In the genomic region with DNA sequence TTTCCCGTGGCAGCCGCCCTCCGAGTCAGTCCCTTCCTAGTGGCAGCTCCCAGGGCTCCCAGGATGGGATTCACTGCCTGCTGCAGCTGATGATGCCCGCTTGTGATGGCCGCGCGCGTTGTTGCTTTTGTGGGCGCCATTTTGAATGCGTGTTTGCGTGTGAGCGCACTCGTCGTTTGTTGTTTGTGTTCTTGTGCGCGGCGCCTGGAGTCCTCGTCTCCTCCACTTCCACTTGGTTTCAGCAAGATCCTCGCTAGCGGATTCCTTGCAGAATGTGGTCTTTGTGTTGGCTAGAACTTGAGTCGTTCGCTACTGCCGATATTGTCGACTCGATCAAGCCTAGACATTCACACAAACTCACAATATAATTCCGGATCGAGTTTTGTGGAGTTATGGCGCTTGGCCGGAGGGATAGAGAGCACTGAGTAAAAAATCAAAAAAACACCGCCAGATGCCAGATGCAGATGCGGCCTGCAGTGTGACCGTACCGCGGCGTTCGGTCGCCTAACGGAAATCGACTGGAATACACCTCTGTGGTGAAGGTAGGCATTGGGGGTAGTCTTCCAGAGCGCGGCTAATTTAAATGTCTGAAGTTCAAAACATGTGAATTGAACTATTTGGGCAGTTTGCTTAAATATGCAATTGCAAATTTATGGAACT, we compare ENCODE assay signal across 1 fruit fly cellular context.
TF ChIP-seq lines count a peak whose summit lies in the region.

A gene (minus strand): TSS at position 428 of the 660 bp plus-strand sequence.

TF ChIP-seq in whole organism, embryonic, 481 proteins besides CTCF, POLR2A, EP300 and RAD21 (continued from another document and continues in another):
- no peak for TF ChIP-seq hb (GFP tag; IDR thresholded peaks at IDR 0.05; lab: Robert Waterston, UW; ENCODE audit: partially characterized antibody)
- TF ChIP-seq CG13424 (tag; optimal IDR thresholded peaks at IDR 0.05; lab: Kevin White, UChicago), result no peak
- TF ChIP-seq Sry-δ (GFP tag; optimal IDR thresholded peaks at IDR 0.05; lab: Kevin White, UChicago), result peak; percentile 58
- TF ChIP-seq CG12236 (GFP tag; optimal IDR thresholded peaks at IDR 0.05; lab: Kevin White, UChicago), result no peak
- TF ChIP-seq Max (GFP tag; optimal IDR thresholded peaks at IDR 0.05; lab: Kevin White, UChicago), result no peak
- no peak for TF ChIP-seq Gsc (GFP tag; IDR thresholded peaks at IDR 0.05; lab: Robert Waterston, UW)
- no peak for TF ChIP-seq lab (GFP tag; optimal IDR thresholded peaks at IDR 0.05; lab: Kevin White, UChicago)
- no peak for TF ChIP-seq seq (GFP tag; IDR thresholded peaks at IDR 0.05; lab: Robert Waterston, UW)
- no peak for TF ChIP-seq Blimp-1 (GFP tag; optimal IDR thresholded peaks at IDR 0.05; lab: Kevin White, UChicago)
- TF ChIP-seq Dip2 (GFP tag; IDR thresholded peaks at IDR 0.05; lab: Robert Waterston, UW), result no peak
- no peak for TF ChIP-seq HHEX (GFP tag; optimal IDR thresholded peaks at IDR 0.05; lab: Kevin White, UChicago)
- no peak for TF ChIP-seq CG4730 (GFP tag; IDR thresholded peaks at IDR 0.05; lab: Robert Waterston, UW)
- TF ChIP-seq CG15011 (GFP tag; optimal IDR thresholded peaks at IDR 0.05; lab: Kevin White, UChicago), result no peak
- no peak for TF ChIP-seq eyg (GFP tag; optimal IDR thresholded peaks at IDR 0.05; lab: Kevin White, UChicago)
- no peak for TF ChIP-seq Chrac-16 (GFP tag; optimal IDR thresholded peaks at IDR 0.05; lab: Kevin White, UChicago)
- no peak for TF ChIP-seq trh (GFP tag; optimal IDR thresholded peaks at IDR 0.05; lab: Kevin White, UChicago)
- TF ChIP-seq CG13123 (GFP tag; optimal IDR thresholded peaks at IDR 0.05; lab: Kevin White, UChicago), result no peak
- TF ChIP-seq Fer3 (tag; optimal IDR thresholded peaks at IDR 0.05; lab: Kevin White, UChicago), result no peak
- no peak for TF ChIP-seq CG17359 (tag; optimal IDR thresholded peaks at IDR 0.05; lab: Kevin White, UChicago)
- no peak for TF ChIP-seq CG18476 (GFP tag; optimal IDR thresholded peaks at IDR 0.05; lab: Kevin White, UChicago)
- no peak for TF ChIP-seq CG6175 (GFP tag; IDR thresholded peaks at IDR 0.05; lab: Robert Waterston, UW)
- TF ChIP-seq emc (GFP tag; optimal IDR thresholded peaks at IDR 0.05; lab: Kevin White, UChicago), result no peak
- TF ChIP-seq gcm (GFP tag; optimal IDR thresholded peaks at IDR 0.05; lab: Kevin White, UChicago), result no peak
- TF ChIP-seq CG7271 (tag; optimal IDR thresholded peaks at IDR 0.05; lab: Kevin White, UChicago), result no peak
- TF ChIP-seq her (GFP tag; optimal IDR thresholded peaks at IDR 0.05; lab: Kevin White, UChicago), result peak; percentile 48
- TF ChIP-seq cwo (GFP tag; optimal IDR thresholded peaks at IDR 0.05; lab: Kevin White, UChicago), result no peak
- TF ChIP-seq sima (GFP tag; optimal IDR thresholded peaks at IDR 0.05; lab: Kevin White, UChicago), result no peak
- TF ChIP-seq CG10565 (GFP tag; optimal IDR thresholded peaks at IDR 0.05; lab: Kevin White, UChicago), result no peak
- no peak for TF ChIP-seq Fer1 (GFP tag; optimal IDR thresholded peaks at IDR 0.05; lab: Kevin White, UChicago)
- TF ChIP-seq Hr51 (GFP tag; optimal IDR thresholded peaks at IDR 0.05; lab: Kevin White, UChicago), result no peak
- TF ChIP-seq CG4854 (GFP tag; optimal IDR thresholded peaks at IDR 0.05; lab: Kevin White, UChicago), result peak; percentile 7
- no peak for TF ChIP-seq CG11398 (GFP tag; optimal IDR thresholded peaks at IDR 0.05; lab: Kevin White, UChicago)
- peak; percentile 94 for TF ChIP-seq pzg (GFP tag; optimal IDR thresholded peaks at IDR 0.05; lab: Kevin White, UChicago)
- TF ChIP-seq CG17385 (GFP tag; optimal IDR thresholded peaks at IDR 0.05; lab: Kevin White, UChicago), result peak; percentile 34
- TF ChIP-seq chif (GFP tag; optimal IDR thresholded peaks at IDR 0.05; lab: Kevin White, UChicago), result peak in 1 of 2 experiments; percentile 25
- TF ChIP-seq ap (GFP tag; IDR thresholded peaks at IDR 0.05; lab: Robert Waterston, UW), result no peak
- TF ChIP-seq CG16813 (GFP tag; IDR thresholded peaks at IDR 0.05; lab: Robert Waterston, UW; ENCODE audit: partially characterized antibody), result no peak
- TF ChIP-seq CG12155 (GFP tag; optimal IDR thresholded peaks at IDR 0.05; lab: Kevin White, UChicago), result peak; percentile 6
- TF ChIP-seq Nf-YC (tag; optimal IDR thresholded peaks at IDR 0.05; lab: Kevin White, UChicago), result no peak
- TF ChIP-seq pan (optimal IDR thresholded peaks at IDR 0.05; lab: Kevin White, UChicago), result no peak
- TF ChIP-seq pan (GFP tag; optimal IDR thresholded peaks at IDR 0.05 in 1 of 2, IDR thresholded peaks at IDR 0.05 in 1 of 2), result peak in 1 of 2 experiments; percentile 38
- peak; percentile 31 for TF ChIP-seq CG12391 (tag; optimal IDR thresholded peaks at IDR 0.05; lab: Kevin White, UChicago)
- peak; percentile 42 for TF ChIP-seq CG3847 (GFP tag; IDR thresholded peaks at IDR 0.05; lab: Robert Waterston, UW)
- no peak for TF ChIP-seq corto (GFP tag; optimal IDR thresholded peaks at IDR 0.05; lab: Kevin White, UChicago)
- peak; percentile 44; the same call in 1 of the 2 replicates for TF ChIP-seq chm (GFP tag; IDR thresholded peaks at IDR 0.05; lab: Robert Waterston, UW)
- no peak for TF ChIP-seq tap (tag; optimal IDR thresholded peaks at IDR 0.05; lab: Kevin White, UChicago)
- no peak for TF ChIP-seq HLH4C (GFP tag; IDR thresholded peaks at IDR 0.05; lab: Robert Waterston, UW; ENCODE audit: partially characterized antibody)
- peak; percentile 99 for TF ChIP-seq Dp (GFP tag; optimal IDR thresholded peaks at IDR 0.05; lab: Kevin White, UChicago)
- no peak for TF ChIP-seq Ssrp (tag; optimal IDR thresholded peaks at IDR 0.05; lab: Kevin White, UChicago)
- peak; percentile 26 for TF ChIP-seq Jarid2 (GFP tag; optimal IDR thresholded peaks at IDR 0.05; lab: Kevin White, UChicago)
- no peak for TF ChIP-seq ATbp (GFP tag; optimal IDR thresholded peaks at IDR 0.05; lab: Kevin White, UChicago)
- TF ChIP-seq ftz-f1 (GFP tag; optimal IDR thresholded peaks at IDR 0.05; lab: Kevin White, UChicago), result no peak
- no peak for TF ChIP-seq slou (GFP tag; optimal IDR thresholded peaks at IDR 0.05; lab: Kevin White, UChicago)
- TF ChIP-seq Awh (GFP tag; IDR thresholded peaks at IDR 0.05; lab: Robert Waterston, UW), result no peak
- no peak for TF ChIP-seq tgo (GFP tag; IDR thresholded peaks at IDR 0.05; lab: Robert Waterston, UW)
- TF ChIP-seq Nf-YB (GFP tag; optimal IDR thresholded peaks at IDR 0.05; lab: Kevin White, UChicago), result no peak
- TF ChIP-seq Sox102F (GFP tag; optimal IDR thresholded peaks at IDR 0.05; lab: Kevin White, UChicago), result no peak
- peak; percentile 88 for TF ChIP-seq Med (GFP tag; lab: Kevin White, UChicago)
- no peak for TF ChIP-seq z (GFP tag; IDR thresholded peaks at IDR 0.05; lab: Robert Waterston, UW)
- TF ChIP-seq Fer2 (tag; optimal IDR thresholded peaks at IDR 0.05; lab: Kevin White, UChicago), result no peak
- no peak for TF ChIP-seq Xrp1 (GFP tag; IDR thresholded peaks at IDR 0.05; lab: Robert Waterston, UW)
- no peak for TF ChIP-seq CG6654 (GFP tag; optimal IDR thresholded peaks at IDR 0.05; lab: Kevin White, UChicago)
- peak; percentile 19; the same call in 1 of the 2 replicates for TF ChIP-seq sob (GFP tag; IDR thresholded peaks at IDR 0.05; lab: Robert Waterston, UW)
- TF ChIP-seq Sox100B (GFP tag; optimal IDR thresholded peaks at IDR 0.05; lab: Kevin White, UChicago), result no peak
- TF ChIP-seq CG4328 (GFP tag; optimal IDR thresholded peaks at IDR 0.05; lab: Kevin White, UChicago), result peak; percentile 50
- no peak for TF ChIP-seq CG11093 (GFP tag; IDR thresholded peaks at IDR 0.05; lab: Robert Waterston, UW)
- no peak for TF ChIP-seq bowl (GFP tag; IDR thresholded peaks at IDR 0.05; lab: Robert Waterston, UW)
- no peak for TF ChIP-seq CG13894 (tag; optimal IDR thresholded peaks at IDR 0.05; lab: Kevin White, UChicago)
- no peak for TF ChIP-seq gcm2 (GFP tag; optimal IDR thresholded peaks at IDR 0.05; lab: Kevin White, UChicago)
- peak; percentile 30 for TF ChIP-seq Spps (tag; optimal IDR thresholded peaks at IDR 0.05; lab: Kevin White, UChicago)
- TF ChIP-seq bigmax (GFP tag; optimal IDR thresholded peaks at IDR 0.05; lab: Kevin White, UChicago), result no peak
- no peak for TF ChIP-seq ham (GFP tag; IDR thresholded peaks at IDR 0.05; lab: Robert Waterston, UW)
- no peak for TF ChIP-seq GATAe (GFP tag; conservative IDR thresholded peaks at IDR 0.05; lab: Robert Waterston, UW)
- TF ChIP-seq mld (GFP tag; IDR thresholded peaks at IDR 0.05; lab: Robert Waterston, UW; ENCODE audit: partially characterized antibody), result no peak
- TF ChIP-seq eve (GFP tag; optimal IDR thresholded peaks at IDR 0.05; lab: Kevin White, UChicago), result no peak
- no peak for TF ChIP-seq toy (GFP tag; IDR thresholded peaks at IDR 0.05; lab: Robert Waterston, UW)
- peak; percentile 20; the same call in 1 of the 2 replicates for TF ChIP-seq ttk (GFP tag; IDR thresholded peaks at IDR 0.05; lab: Robert Waterston, UW)
- no peak for TF ChIP-seq en (GFP tag; optimal IDR thresholded peaks at IDR 0.05; lab: Kevin White, UChicago)
- TF ChIP-seq danr (GFP tag; IDR thresholded peaks at IDR 0.05; lab: Robert Waterston, UW), result no peak
- TF ChIP-seq dmrt99B (tag; optimal IDR thresholded peaks at IDR 0.05; lab: Kevin White, UChicago), result no peak
- no peak for TF ChIP-seq CG9932 (GFP tag; IDR thresholded peaks at IDR 0.05; lab: Robert Waterston, UW)
- TF ChIP-seq stwl (tag; optimal IDR thresholded peaks at IDR 0.05; lab: Kevin White, UChicago), result peak; percentile 65
- no peak for TF ChIP-seq odd (GFP tag; optimal IDR thresholded peaks at IDR 0.05; lab: Kevin White, UChicago)
- TF ChIP-seq CG32767 (GFP tag; IDR thresholded peaks at IDR 0.05; lab: Robert Waterston, UW), result no peak
- no peak for TF ChIP-seq dati (GFP tag; IDR thresholded peaks at IDR 0.05; lab: Robert Waterston, UW)
- peak; percentile 64 for TF ChIP-seq MESR4 (GFP tag; optimal IDR thresholded peaks at IDR 0.05; lab: Kevin White, UChicago)
- no peak for TF ChIP-seq wor (GFP tag; IDR thresholded peaks at IDR 0.05; lab: Robert Waterston, UW)
- no peak for TF ChIP-seq pho (GFP tag; optimal IDR thresholded peaks at IDR 0.05; lab: Kevin White, UChicago)
- TF ChIP-seq jumu (GFP tag; optimal IDR thresholded peaks at IDR 0.05; lab: Kevin White, UChicago), result no peak
- TF ChIP-seq rib (GFP tag; IDR thresholded peaks at IDR 0.05; lab: Robert Waterston, UW), result no peak
- TF ChIP-seq CG10543 (GFP tag; optimal IDR thresholded peaks at IDR 0.05; lab: Kevin White, UChicago), result no peak
- no peak for TF ChIP-seq btn (GFP tag; optimal IDR thresholded peaks at IDR 0.05; lab: Kevin White, UChicago)
- no peak for TF ChIP-seq p53 (GFP tag; optimal IDR thresholded peaks at IDR 0.05; lab: Kevin White, UChicago)
- TF ChIP-seq sens-2 (GFP tag; IDR thresholded peaks at IDR 0.05; lab: Robert Waterston, UW), result no peak
- TF ChIP-seq CG3163 (GFP tag; optimal IDR thresholded peaks at IDR 0.05; lab: Kevin White, UChicago), result no peak
- TF ChIP-seq Mad (GFP tag; optimal IDR thresholded peaks at IDR 0.05; lab: Kevin White, UChicago), result no peak
- peak; percentile 78 for TF ChIP-seq HLHmδ (GFP tag; optimal IDR thresholded peaks at IDR 0.05; lab: Kevin White, UChicago)
- TF ChIP-seq lbe (GFP tag; optimal IDR thresholded peaks at IDR 0.05; lab: Kevin White, UChicago), result no peak
- TF ChIP-seq CG9727 (GFP tag; optimal IDR thresholded peaks at IDR 0.05; lab: Kevin White, UChicago), result peak; percentile 23
- TF ChIP-seq sc (optimal IDR thresholded peaks at IDR 0.05; lab: Kevin White, UChicago), result no peak
- no peak for TF ChIP-seq sc (GFP tag; optimal IDR thresholded peaks at IDR 0.05; lab: Kevin White, UChicago)
- TF ChIP-seq inv (GFP tag; IDR thresholded peaks at IDR 0.05; lab: Robert Waterston, UW; ENCODE audit: partially characterized antibody), result no peak
- TF ChIP-seq Trl (optimal IDR thresholded peaks at IDR 0.05; lab: Kevin White, UChicago), result no peak
- TF ChIP-seq Trl (GFP tag; optimal IDR thresholded peaks at IDR 0.05; lab: Kevin White, UChicago), result no peak
- no peak for TF ChIP-seq fru (optimal IDR thresholded peaks at IDR 0.05; lab: Kevin White, UChicago)
- no peak for TF ChIP-seq CG18011 (GFP tag; optimal IDR thresholded peaks at IDR 0.05; lab: Kevin White, UChicago)
- TF ChIP-seq CG17568 (GFP tag; optimal IDR thresholded peaks at IDR 0.05; lab: Kevin White, UChicago), result no peak
- peak; percentile 3 for TF ChIP-seq CG11723 (GFP tag; optimal IDR thresholded peaks at IDR 0.05; lab: Kevin White, UChicago)
- TF ChIP-seq vfl (GFP tag; optimal IDR thresholded peaks at IDR 0.05; lab: Kevin White, UChicago), result no peak
- peak; percentile 98 for TF ChIP-seq CG9797 (GFP tag; optimal IDR thresholded peaks at IDR 0.05; lab: Kevin White, UChicago)
- no peak for TF ChIP-seq CG13775 (GFP tag; optimal IDR thresholded peaks at IDR 0.05; lab: Kevin White, UChicago)
- TF ChIP-seq gro (GFP tag; optimal IDR thresholded peaks at IDR 0.05; lab: Kevin White, UChicago), result no peak
- TF ChIP-seq Adf1 (GFP tag; IDR thresholded peaks at IDR 0.05; lab: Robert Waterston, UW), result no peak
- no peak for TF ChIP-seq CG7786 (GFP tag; optimal IDR thresholded peaks at IDR 0.05; lab: Kevin White, UChicago)
- no peak for TF ChIP-seq Pdp1 (GFP tag; optimal IDR thresholded peaks at IDR 0.05; lab: Kevin White, UChicago)
- no peak for TF ChIP-seq CG8089 (GFP tag; optimal IDR thresholded peaks at IDR 0.05; lab: Kevin White, UChicago)
- TF ChIP-seq CG10366 (GFP tag; IDR thresholded peaks at IDR 0.05; lab: Robert Waterston, UW), result no peak
- TF ChIP-seq Sry-β (GFP tag; optimal IDR thresholded peaks at IDR 0.05; lab: Kevin White, UChicago), result no peak
- no peak for TF ChIP-seq salm (tag; optimal IDR thresholded peaks at IDR 0.05; lab: Kevin White, UChicago)
- no peak for TF ChIP-seq CG9215 (GFP tag; IDR thresholded peaks at IDR 0.05; lab: Robert Waterston, UW)
- TF ChIP-seq gem (tag; optimal IDR thresholded peaks at IDR 0.05; lab: Kevin White, UChicago), result no peak
- peak; percentile 58 for TF ChIP-seq YL-1 (GFP tag; optimal IDR thresholded peaks at IDR 0.05; lab: Kevin White, UChicago)
- TF ChIP-seq CG7372 (GFP tag; IDR thresholded peaks at IDR 0.05; lab: Robert Waterston, UW), result no peak
- TF ChIP-seq usp (GFP tag; optimal IDR thresholded peaks at IDR 0.05; lab: Kevin White, UChicago), result no peak
- TF ChIP-seq Ada2b (GFP tag; IDR thresholded peaks at IDR 0.05; lab: Robert Waterston, UW), result no peak
- TF ChIP-seq fd3F (GFP tag; optimal IDR thresholded peaks at IDR 0.05; lab: Kevin White, UChicago), result no peak
- TF ChIP-seq CG8359 (GFP tag; optimal IDR thresholded peaks at IDR 0.05; lab: Kevin White, UChicago; ENCODE audit: borderline replicate concordance), result no peak
- TF ChIP-seq CG12104 (GFP tag; optimal IDR thresholded peaks at IDR 0.05; lab: Kevin White, UChicago), result no peak
- peak; percentile 71 for TF ChIP-seq twi (tag; optimal IDR thresholded peaks at IDR 0.05; lab: Kevin White, UChicago)
- no peak for TF ChIP-seq CG5180 (GFP tag; optimal IDR thresholded peaks at IDR 0.05; lab: Kevin White, UChicago)
- no peak for TF ChIP-seq ro (GFP tag; IDR thresholded peaks at IDR 0.05; lab: Robert Waterston, UW)
